Worm (Caenorhabditis elegans) whole organism, young adult: ENCODE data around the gene fbxa-138.

ENCODE experiments used
- C17E4.6 ChIP-seq: fragments of 200-800 bp; sonication (Bioruptor generic); IDR thresholded peaks from 2 replicates; pipeline ENCODE4 v1.3.6; 2022; ENCODE audit warnings: missing genetic modification reagents, missing genetic modification characterization, missing compliant biosample characterization
- die-1 ChIP-seq: sonication (generic microtip); optimal IDR thresholded peaks from 2 replicates; lab custom pipeline; 2016; ENCODE audit warnings: missing genotype, mild to moderate bottlenecking, missing genetic modification characterization, missing compliant biosample characterization
- efl-1 ChIP-seq: fragments of 150-350 bp; optimal IDR thresholded peaks from 2 replicates; lab custom pipeline; 2014; ENCODE audit warnings: missing biosample characterization, missing genetic modification reagents, missing genetic modification characterization
- hlh-26 ChIP-seq: fragments of 200-800 bp; sonication (Bioruptor generic); conservative IDR thresholded peaks from 2 replicates; pipeline ENCODE4 v1.3.6; 2022; ENCODE audit warnings: missing genetic modification reagents, missing genetic modification characterization, missing compliant biosample characterization
- lsl-1 ChIP-seq: fragments of 200-800 bp; sonication (Bioruptor generic); optimal IDR thresholded peaks from 2 replicates; lab custom pipeline; 2018; ENCODE audit warnings: mild to moderate bottlenecking, missing genetic modification characterization, moderate library complexity, missing compliant biosample characterization
- nfyb-1 ChIP-seq: fragments of 200-800 bp; sonication (Bioruptor generic); IDR thresholded peaks from 2 replicates; pipeline ENCODE4 v1.3.6; 2022; ENCODE audit warnings: missing genetic modification reagents, missing genetic modification characterization, missing compliant biosample characterization
- unc-62 ChIP-seq: fragments of 150-350 bp; optimal IDR thresholded peaks from 2 replicates; lab custom pipeline; 2014; ENCODE audit warnings: missing biosample characterization, missing genetic modification reagents, missing genetic modification characterization
- ztf-25 ChIP-seq: fragments of 200-800 bp; sonication (Bioruptor generic); IDR thresholded peaks from 2 replicates; pipeline ENCODE4 v1.3.6; 2022; ENCODE audit warnings: missing genetic modification reagents, missing genetic modification characterization, missing compliant biosample characterization
- ztf-6 ChIP-seq: fragments of 200-800 bp; sonication (Bioruptor generic); IDR thresholded peaks from 2 replicates; pipeline ENCODE4 v1.3.6; 2022; ENCODE audit warnings: missing genetic modification reagents, missing genetic modification characterization, missing compliant biosample characterization

DNA sequence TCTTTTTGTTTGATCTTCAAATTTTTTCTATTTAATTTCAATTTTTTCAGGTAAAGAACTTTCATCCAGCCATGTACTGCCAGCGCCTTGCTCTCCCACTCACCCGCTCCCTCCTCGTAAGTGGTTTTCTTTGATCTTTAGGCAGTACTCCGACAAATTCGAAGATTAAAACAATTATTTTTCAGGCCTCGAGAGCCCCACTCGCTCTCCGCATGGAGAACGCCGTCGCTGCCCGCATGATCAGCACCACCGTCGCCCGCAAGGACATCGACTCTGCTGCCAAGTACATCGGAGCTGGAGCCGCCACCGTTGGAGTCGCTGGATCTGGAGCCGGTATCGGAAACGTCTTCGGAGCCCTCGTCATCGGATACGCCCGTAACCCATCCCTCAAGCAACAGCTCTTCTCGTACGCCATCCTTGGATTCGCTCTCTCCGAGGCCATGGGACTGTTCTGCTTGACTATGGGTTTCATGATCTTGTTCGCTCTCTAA, 35.1 kb upstream of the fbxa-138 start, which contains the start of gene Y82E9BR.3:
- TF ChIP-seq unc-62 (GFP tag; lab: Kevin White, UChicago) (no peak), die-1 (tag; lab: Kevin White, UChicago) (no peak), C17E4.6 (GFP tag; lab: Robert Waterston, UW) (no peak), lsl-1 (GFP tag; lab: Kevin White, UChicago) (no peak), hlh-26 (GFP tag; lab: Robert Waterston, UW) (no peak), nfyb-1 (GFP tag; lab: Robert Waterston, UW) (no peak), efl-1 (no peak), ztf-25 (GFP tag; lab: Robert Waterston, UW) (no peak), ztf-6 (GFP tag; lab: Robert Waterston, UW) (no peak)
